Worm (Caenorhabditis elegans): ENCODE data around the gene R02D5.9.
A peak's percentile ranks its signal among the peaks of the same experiment; 100 is the strongest.

R02D5.9 gene

DNA sequence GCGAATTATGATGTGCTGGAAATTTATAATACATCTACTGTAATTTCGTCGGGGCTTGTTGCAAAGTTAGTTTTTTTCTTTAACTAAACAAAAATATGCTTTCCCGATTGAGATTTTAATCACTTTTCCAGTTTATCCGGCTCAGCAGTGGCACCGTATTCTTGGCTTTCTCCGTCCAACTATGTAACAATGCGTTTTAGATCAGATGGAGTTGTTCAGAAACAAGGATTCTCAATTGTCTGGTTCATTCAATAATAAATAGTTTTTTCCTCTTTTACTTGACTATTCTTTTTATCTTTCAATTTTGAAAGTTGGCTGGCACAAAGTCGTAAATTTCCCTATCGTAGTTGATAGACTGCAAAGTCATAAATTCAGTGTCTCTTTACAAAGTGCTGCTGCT is 36.8 kb downstream of the R02D5.9 start, which contains the start of gene clec-56:
TSS of gene clec-56 (plus strand) at position 301 of the 400 bp plus-strand sequence.
- no peak for TF ChIP-seq ceh-90 (tag; optimal IDR thresholded peaks at IDR 0.05)
- no peak for TF ChIP-seq unc-98 (GFP tag; IDR thresholded peaks at IDR 0.05)
- TF ChIP-seq lin-15B (tag; optimal IDR thresholded peaks at IDR 0.05), result no peak
- no peak for TF ChIP-seq nhr-12 (tag; optimal IDR thresholded peaks at IDR 0.05)
- TF ChIP-seq Y116A8C.19 (tag; optimal IDR thresholded peaks at IDR 0.05; ENCODE audit: borderline replicate concordance), result no peak
- no peak for TF ChIP-seq skn-1 (tag; optimal IDR thresholded peaks at IDR 0.05)
- TF ChIP-seq egl-27 (tag; optimal IDR thresholded peaks at IDR 0.05), result no peak

DNA sequence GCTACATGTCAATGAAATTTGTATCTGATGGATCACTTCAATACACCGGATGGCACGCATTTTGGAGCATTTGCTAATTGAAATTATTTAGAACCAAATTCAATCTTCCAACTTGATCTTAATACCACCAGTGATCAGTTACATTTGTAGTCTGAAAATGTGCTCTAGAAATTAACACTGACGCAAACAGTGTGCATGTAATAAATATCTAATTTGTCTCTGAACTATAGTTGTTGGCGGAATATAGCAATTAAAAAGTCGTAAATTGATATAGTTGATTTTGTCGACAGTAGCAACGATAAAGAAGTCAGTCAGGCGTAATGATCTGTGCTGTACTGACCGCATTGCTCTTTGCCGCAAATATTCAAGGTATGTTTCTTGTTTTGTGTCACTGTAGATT is 38.7 kb downstream of the R02D5.9 start, which contains the start of gene clec-227:
TSS of gene clec-227 (plus strand) at position 301 of the 400 bp plus-strand sequence.
- no peak for TF ChIP-seq fkh-4 (tag; optimal IDR thresholded peaks at IDR 0.05; ENCODE audit: borderline replicate concordance)
- no peak for TF ChIP-seq efl-1 (optimal IDR thresholded peaks at IDR 0.05)
- TF ChIP-seq efl-1 (GFP tag; optimal IDR thresholded peaks at IDR 0.05 in 1 of 2), result peak in 1 of 2 experiments; percentile 85

- TF ChIP-seq nhr-237 (tag; optimal IDR thresholded peaks at IDR 0.05) (no peak), ztf-4 (tag; optimal IDR thresholded peaks at IDR 0.05) (no peak), nhr-77 (tag; optimal IDR thresholded peaks at IDR 0.05) (no peak), egl-27 (tag; optimal IDR thresholded peaks at IDR 0.05) (no peak), nhr-47 (tag; optimal IDR thresholded peaks at IDR 0.05) (no peak), unc-130 (tag; optimal IDR thresholded peaks at IDR 0.05) (no peak), snu-23 (GFP tag; optimal IDR thresholded peaks at IDR 0.05) (no peak), hlh-17 (GFP tag; optimal IDR thresholded peaks at IDR 0.05; ENCODE audit: borderline replicate concordance) (no peak), efl-3 (GFP tag; optimal IDR thresholded peaks at IDR 0.05) (no peak), ceh-82 (tag; optimal IDR thresholded peaks at IDR 0.05) (no peak), efl-1 (optimal IDR thresholded peaks at IDR 0.05) (no peak), efl-1 (GFP tag; optimal IDR thresholded peaks at IDR 0.05 in 1 of 2) (no peak)
Observed at ce11 chrV:14468931-14469330, 42.0 kb downstream of the R02D5.9 start, which contains the start of gene clec-57. TSS of gene clec-57 (plus strand) at chrV:14469231.

- no peak for TF ChIP-seq elt-3 (tag; optimal IDR thresholded peaks at IDR 0.05)
- peak; percentile 69 for TF ChIP-seq nhr-20 (tag; optimal IDR thresholded peaks at IDR 0.05)
- peak; percentile 4 for TF ChIP-seq hlh-4 (tag; optimal IDR thresholded peaks at IDR 0.05)
- TF ChIP-seq rnt-1 (tag; optimal IDR thresholded peaks at IDR 0.05), result peak; percentile 43
- TF ChIP-seq ceh-82 (tag; optimal IDR thresholded peaks at IDR 0.05), result peak in 1 of 3 experiments; percentile 16
- no peak for TF ChIP-seq nhr-28 (tag; optimal IDR thresholded peaks at IDR 0.05)
- TF ChIP-seq grh-1 (GFP tag; IDR thresholded peaks at IDR 0.05), result peak; percentile 65
- no peak for TF ChIP-seq ztf-4 (tag; optimal IDR thresholded peaks at IDR 0.05)
- TF ChIP-seq C34B4.2 (tag; optimal IDR thresholded peaks at IDR 0.05), result no peak
- peak; percentile 73 for TF ChIP-seq nhr-71 (tag; optimal IDR thresholded peaks at IDR 0.05)
- TF ChIP-seq nhr-77 (tag; optimal IDR thresholded peaks at IDR 0.05), result peak; percentile 6
- TF ChIP-seq efl-1 (optimal IDR thresholded peaks at IDR 0.05), result peak; percentile 41 to 60
- peak in 1 of 2 experiments; percentile 77 for TF ChIP-seq efl-1 (GFP tag; optimal IDR thresholded peaks at IDR 0.05 in 1 of 2)
- TF ChIP-seq ces-1 (GFP tag; optimal IDR thresholded peaks at IDR 0.05), result no peak
- TF ChIP-seq tbx-2 (tag; optimal IDR thresholded peaks at IDR 0.05), result no peak
- TF ChIP-seq snpc-4 (tag; optimal IDR thresholded peaks at IDR 0.05), result peak; percentile 97
- TF ChIP-seq pqm-1 (tag; optimal IDR thresholded peaks at IDR 0.05), result no peak
- TF ChIP-seq lin-14 (GFP tag; optimal IDR thresholded peaks at IDR 0.05), result peak; percentile 42
- no peak for TF ChIP-seq nhr-11 (tag; optimal IDR thresholded peaks at IDR 0.05)
- no peak for TF ChIP-seq hlh-17 (GFP tag; optimal IDR thresholded peaks at IDR 0.05; ENCODE audit: borderline replicate concordance)
- peak; percentile 76 for TF ChIP-seq nhr-19 (GFP tag; conservative IDR thresholded peaks at IDR 0.05)
- peak in 1 of 3 experiments; percentile 27 for TF ChIP-seq dpl-1 (GFP tag; optimal IDR thresholded peaks at IDR 0.05)
- TF ChIP-seq F16B12.6 (tag; optimal IDR thresholded peaks at IDR 0.05), result no peak
- peak; percentile 4 for TF ChIP-seq mep-1 (tag; optimal IDR thresholded peaks at IDR 0.05)
- no peak for TF ChIP-seq ceh-63 (GFP tag; optimal IDR thresholded peaks at IDR 0.05)
- peak in 1 of 2 experiments; percentile 38 for TF ChIP-seq lin-35 (GFP tag; optimal IDR thresholded peaks at IDR 0.05)
- TF ChIP-seq ets-5 (GFP tag; IDR thresholded peaks at IDR 0.05), result no peak
- peak; percentile 65 for TF ChIP-seq elt-2 (tag; optimal IDR thresholded peaks at IDR 0.05)
- peak; percentile 84 for TF ChIP-seq nhr-90 (tag; optimal IDR thresholded peaks at IDR 0.05; ENCODE audit: poor library complexity)
- peak; percentile 73 for TF ChIP-seq nhr-47 (tag; optimal IDR thresholded peaks at IDR 0.05)
- no peak for TF ChIP-seq skn-1 (tag; optimal IDR thresholded peaks at IDR 0.05)
- TF ChIP-seq egl-13 (tag; optimal IDR thresholded peaks at IDR 0.05), result no peak
- no peak for TF ChIP-seq ceh-88 (GFP tag; IDR thresholded peaks at IDR 0.05)
Observed at ce11 chrV:14468196-14468874, 42.6 kb downstream of the R02D5.9 start, which contains the start of gene srz-97. TSS of gene srz-97 (minus strand) at chrV:14468246.
